Worm (Caenorhabditis elegans): Measurements from ENCODE around the gene ace-1.

Gene ace-1

DNA sequence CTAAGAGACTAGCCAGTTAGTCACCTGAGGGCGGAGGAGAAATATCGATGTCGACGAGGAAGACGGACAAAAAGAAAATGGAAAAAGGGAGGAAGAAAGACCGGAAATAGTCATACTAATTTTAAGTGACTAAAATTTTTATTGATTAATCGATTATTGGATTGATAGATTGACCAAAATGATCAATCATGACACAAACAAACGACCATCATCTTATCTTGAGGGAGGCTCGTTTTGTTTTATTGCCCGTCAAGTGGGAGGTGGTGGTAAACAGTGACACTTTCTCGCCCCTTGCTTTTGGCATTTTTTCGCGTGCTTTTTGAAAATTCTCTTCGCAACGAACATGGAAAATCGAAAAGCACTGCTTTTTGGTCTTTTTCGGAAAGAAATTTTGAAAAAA, 37.7 kb downstream of the ace-1 start (continued):
- TF ChIP-seq nhr-90 (tag; optimal IDR thresholded peaks at IDR 0.05; ENCODE audit: poor library complexity): peak; percentile 48
- TF ChIP-seq fos-1 (tag; optimal IDR thresholded peaks at IDR 0.05): no peak
- no peak for TF ChIP-seq pqm-1 (tag; optimal IDR thresholded peaks at IDR 0.05)
- TF ChIP-seq Y116A8C.19 (tag; optimal IDR thresholded peaks at IDR 0.05; ENCODE audit: borderline replicate concordance): no peak
- TF ChIP-seq tbx-2 (tag; optimal IDR thresholded peaks at IDR 0.05): no peak
- no peak for TF ChIP-seq mab-9 (GFP tag; IDR thresholded peaks at IDR 0.05)
- no peak for TF ChIP-seq grh-1 (GFP tag; IDR thresholded peaks at IDR 0.05)
- TF ChIP-seq lin-15B (tag; optimal IDR thresholded peaks at IDR 0.05): no peak

DNA sequence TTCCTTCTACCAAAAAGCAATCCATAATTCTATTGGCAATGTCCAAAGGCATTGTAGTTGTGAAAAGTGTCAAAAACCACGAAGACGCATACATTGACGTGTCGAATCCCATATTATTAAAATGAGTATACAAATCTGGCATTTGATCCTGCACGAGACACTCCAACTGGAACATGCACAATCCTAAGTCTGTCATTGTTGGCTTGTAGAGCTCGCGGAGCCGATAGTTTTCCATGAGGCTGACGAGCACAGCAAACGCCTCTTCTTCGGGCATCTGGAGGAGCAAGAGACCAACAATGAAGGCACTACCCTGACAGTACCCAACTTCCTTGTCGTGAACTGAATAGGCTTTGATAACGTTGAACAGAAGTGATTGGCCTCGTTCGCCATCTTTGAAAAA, 39.5 kb downstream of the ace-1 start:
- no peak for TF ChIP-seq fos-1 (tag; optimal IDR thresholded peaks at IDR 0.05)
- TF ChIP-seq nhr-28 (tag; optimal IDR thresholded peaks at IDR 0.05): no peak
- no peak for TF ChIP-seq tbx-2 (tag; optimal IDR thresholded peaks at IDR 0.05)
- no peak for TF ChIP-seq aha-1 (tag; optimal IDR thresholded peaks at IDR 0.05)
- no peak for TF ChIP-seq blmp-1 (tag; optimal IDR thresholded peaks at IDR 0.05)
- TF ChIP-seq pax-3 (tag; optimal IDR thresholded peaks at IDR 0.05): no peak
- no peak for TF ChIP-seq pag-3 (tag; optimal IDR thresholded peaks at IDR 0.05; ENCODE audit: borderline replicate concordance, insufficient read depth)
- TF ChIP-seq ces-1 (GFP tag; optimal IDR thresholded peaks at IDR 0.05): no peak
- TF ChIP-seq alr-1 (tag; optimal IDR thresholded peaks at IDR 0.05; ENCODE audit: borderline replicate concordance): no peak
- TF ChIP-seq fkh-4 (tag; optimal IDR thresholded peaks at IDR 0.05; ENCODE audit: borderline replicate concordance): no peak
- TF ChIP-seq egl-27 (tag; optimal IDR thresholded peaks at IDR 0.05): no peak
- no peak for TF ChIP-seq grh-1 (GFP tag; IDR thresholded peaks at IDR 0.05)
- no peak for TF ChIP-seq isw-1 (GFP tag; IDR thresholded peaks at IDR 0.05)
- no peak for TF ChIP-seq unc-98 (GFP tag; IDR thresholded peaks at IDR 0.05)
- no peak for TF ChIP-seq sox-4 (tag; optimal IDR thresholded peaks at IDR 0.05)
- no peak for TF ChIP-seq nhr-20 (tag; optimal IDR thresholded peaks at IDR 0.05)
- no peak for TF ChIP-seq vab-15 (tag; optimal IDR thresholded peaks at IDR 0.05)
- TF ChIP-seq efl-3 (GFP tag; optimal IDR thresholded peaks at IDR 0.05): no peak

DNA sequence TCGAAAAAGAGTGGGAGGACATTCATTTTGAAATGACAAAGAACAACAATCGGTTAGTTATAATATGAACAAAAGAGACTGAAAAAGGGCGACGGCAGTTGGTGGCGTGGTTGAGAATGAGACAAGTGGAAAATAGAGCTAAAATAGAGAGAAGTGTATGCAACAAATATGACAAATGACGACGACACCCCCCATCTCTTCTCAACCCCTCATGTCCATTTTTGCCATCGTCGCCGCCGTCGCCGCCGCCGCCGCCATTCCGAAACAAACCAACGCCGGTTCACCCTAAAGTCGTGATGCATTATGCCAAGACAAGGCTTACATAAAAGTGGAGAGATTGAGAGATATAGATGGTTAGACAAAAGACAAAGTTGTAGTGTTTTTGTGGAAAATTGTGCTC, 42.1 kb downstream of the ace-1 start:
- TF ChIP-seq lin-14 (GFP tag; optimal IDR thresholded peaks at IDR 0.05): peak; percentile 41
- no peak for TF ChIP-seq mab-9 (GFP tag; IDR thresholded peaks at IDR 0.05)

DNA sequence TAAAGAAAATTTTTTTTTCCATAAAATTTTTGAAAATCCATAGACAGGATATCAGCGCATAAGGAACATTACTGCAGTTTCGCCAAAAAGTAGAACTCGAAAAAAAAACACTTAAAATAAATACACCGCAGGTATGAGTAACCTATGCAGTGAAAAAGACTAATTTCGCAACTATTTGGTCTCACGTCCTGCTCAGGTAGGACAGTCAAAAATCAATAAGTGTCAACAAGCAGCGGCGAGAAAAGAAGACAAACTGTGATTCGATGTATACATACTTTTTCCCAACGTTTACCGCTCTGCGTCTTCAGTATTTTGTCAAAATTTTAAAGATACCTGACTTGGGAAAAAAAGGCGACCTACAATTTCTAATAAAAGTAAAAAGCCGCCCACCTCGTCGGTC, 44.9 kb downstream of the ace-1 start:
- TF ChIP-seq lsy-2 (tag; optimal IDR thresholded peaks at IDR 0.05) (no peak), unc-98 (GFP tag; IDR thresholded peaks at IDR 0.05) (no peak), nhr-20 (tag; optimal IDR thresholded peaks at IDR 0.05) (no peak), nhr-90 (tag; optimal IDR thresholded peaks at IDR 0.05; ENCODE audit: poor library complexity) (no peak), Y116A8C.19 (tag; optimal IDR thresholded peaks at IDR 0.05; ENCODE audit: borderline replicate concordance) (no peak), lin-35 (GFP tag; optimal IDR thresholded peaks at IDR 0.05) (no peak), C04F5.9 (tag; optimal IDR thresholded peaks at IDR 0.05) (no peak)

DNA sequence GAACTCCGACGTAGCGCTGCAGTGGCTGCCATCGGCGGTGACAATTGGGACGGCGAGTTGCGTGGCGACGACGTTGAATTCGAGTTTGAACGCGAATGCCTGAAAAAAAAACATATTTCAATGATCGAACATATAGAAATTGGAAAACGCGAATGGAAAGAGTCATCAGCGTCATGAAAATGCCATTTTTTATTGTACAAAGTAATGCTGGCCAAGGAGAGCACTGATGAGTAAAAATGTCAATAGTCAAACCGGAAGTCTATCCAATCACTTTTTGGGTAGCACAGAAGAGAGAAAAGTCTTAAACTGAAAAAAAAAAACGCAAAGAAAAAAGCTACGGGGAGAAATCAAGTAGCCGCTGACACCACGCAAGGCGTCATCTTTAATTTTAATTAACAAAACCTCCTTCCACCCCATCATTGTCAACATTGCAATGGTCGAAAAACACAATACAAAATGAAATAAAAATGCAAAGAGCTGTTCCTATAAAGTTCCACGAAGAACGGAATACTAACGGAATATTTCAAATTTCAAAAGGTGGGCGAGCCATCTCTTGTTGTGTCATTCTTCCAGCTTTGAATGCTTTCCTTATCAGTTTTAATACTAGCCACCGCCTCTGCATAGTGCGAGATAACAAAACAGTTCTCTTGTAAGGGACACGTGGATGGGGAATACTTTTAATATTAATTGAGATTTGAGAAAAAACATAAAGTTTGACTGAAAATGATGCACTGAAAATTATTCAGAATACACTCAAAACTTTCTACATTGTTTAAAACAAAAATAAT, 46.3 kb downstream of the ace-1 start:
- TF ChIP-seq elt-2 (tag; optimal IDR thresholded peaks at IDR 0.05) (peak; percentile 47), nhr-28 (tag; optimal IDR thresholded peaks at IDR 0.05) (no peak), mef-2 (tag; optimal IDR thresholded peaks at IDR 0.05) (no peak)

DNA sequence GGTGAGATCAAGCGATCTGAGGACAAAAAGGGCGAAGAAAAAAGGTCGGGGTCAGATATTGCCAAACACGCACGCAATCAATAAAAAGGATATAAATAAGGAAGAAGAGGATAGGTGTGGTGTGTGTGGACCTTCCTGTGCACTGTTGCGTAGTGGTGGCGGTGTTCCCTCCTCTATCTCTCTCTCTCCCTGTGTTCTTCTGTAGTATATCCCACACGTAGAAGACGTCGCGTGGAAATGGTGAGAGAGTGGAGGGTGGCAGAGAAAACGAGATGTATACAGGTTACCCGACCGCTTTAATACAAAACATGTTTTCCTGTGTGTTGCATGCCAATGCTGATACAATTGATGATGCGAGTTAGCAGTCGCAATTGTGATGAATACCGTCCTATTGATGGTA, 47.5 kb downstream of the ace-1 start:
- TF ChIP-seq sup-37 (GFP tag; optimal IDR thresholded peaks at IDR 0.05) (no peak), egl-13 (tag; optimal IDR thresholded peaks at IDR 0.05) (no peak), nhr-85 (tag) (peak; percentile 68), lin-14 (GFP tag; optimal IDR thresholded peaks at IDR 0.05) (peak; percentile 59), blmp-1 (tag; optimal IDR thresholded peaks at IDR 0.05) (peak; percentile 30), vab-15 (tag; optimal IDR thresholded peaks at IDR 0.05) (no peak), nhr-28 (tag; optimal IDR thresholded peaks at IDR 0.05) (no peak), efl-1 (optimal IDR thresholded peaks at IDR 0.05) (no peak), efl-1 (GFP tag; optimal IDR thresholded peaks at IDR 0.05 in 1 of 2) (no peak), efl-3 (GFP tag; optimal IDR thresholded peaks at IDR 0.05) (no peak), unc-130 (tag; optimal IDR thresholded peaks at IDR 0.05) (no peak), isw-1 (GFP tag; IDR thresholded peaks at IDR 0.05) (no peak), snu-23 (GFP tag; optimal IDR thresholded peaks at IDR 0.05) (peak; percentile 11)
